Worm (Caenorhabditis elegans) whole organism, L1 larva: ENCODE data around the gene Y49E10.10.

Experiments used
- blmp-1 ChIP-seq: fragments of 150-350 bp; optimal IDR thresholded peaks from 2 replicates; lab custom pipeline; 2014; ENCODE audit warnings: missing biosample characterization, missing genetic modification characterization
- ceh-90 ChIP-seq: sonication (generic microtip); optimal IDR thresholded peaks from 2 replicates; lab custom pipeline; 2016; ENCODE audit warnings: missing genetic modification characterization, missing compliant biosample characterization
- ces-1 ChIP-seq: fragments of 150-350 bp; optimal IDR thresholded peaks from 2 replicates; lab custom pipeline; 2014; ENCODE audit warnings: missing biosample characterization, missing genetic modification reagents, missing genetic modification characterization
- fkh-8 ChIP-seq: sonication (generic microtip); optimal IDR thresholded peaks from 2 replicates; lab custom pipeline; 2016; ENCODE audit warnings: mild to moderate bottlenecking, missing genetic modification characterization, missing compliant biosample characterization
- fos-1 ChIP-seq: fragments of 150-350 bp; optimal IDR thresholded peaks from 2 replicates; lab custom pipeline; 2014; ENCODE audit warnings: missing biosample characterization, missing genetic modification characterization
- nhr-19 ChIP-seq: fragments of 200-800 bp; sonication (Bioruptor generic); conservative IDR thresholded peaks from 2 replicates; pipeline ENCODE4 v1.3.6; 2022; ENCODE audit warnings: missing genetic modification characterization, missing compliant biosample characterization
- nhr-237 ChIP-seq: fragments of 150-350 bp; optimal IDR thresholded peaks from 2 replicates; lab custom pipeline; 2014; ENCODE audit warnings: missing biosample characterization, missing genetic modification characterization
- nhr-76 ChIP-seq: sonication (generic microtip); optimal IDR thresholded peaks from 2 replicates; lab custom pipeline; 2017; ENCODE audit warnings: missing biosample characterization, missing genetic modification characterization
- pax-3 ChIP-seq: fragments of 200-800 bp; sonication (Bioruptor generic); optimal IDR thresholded peaks from 2 replicates; lab custom pipeline; 2018; ENCODE audit warnings: mild to moderate bottlenecking, missing genetic modification characterization, moderate library complexity, missing compliant biosample characterization
- tbx-2 ChIP-seq: sonication (generic microtip); optimal IDR thresholded peaks from 2 replicates; lab custom pipeline; 2016; ENCODE audit warnings: missing genetic modification characterization, missing compliant biosample characterization
- unc-130 ChIP-seq: fragments of 150-350 bp; optimal IDR thresholded peaks from 2 replicates; lab custom pipeline; 2017; ENCODE audit warnings: missing biosample characterization, missing genetic modification characterization, inconsistent platforms

DNA sequence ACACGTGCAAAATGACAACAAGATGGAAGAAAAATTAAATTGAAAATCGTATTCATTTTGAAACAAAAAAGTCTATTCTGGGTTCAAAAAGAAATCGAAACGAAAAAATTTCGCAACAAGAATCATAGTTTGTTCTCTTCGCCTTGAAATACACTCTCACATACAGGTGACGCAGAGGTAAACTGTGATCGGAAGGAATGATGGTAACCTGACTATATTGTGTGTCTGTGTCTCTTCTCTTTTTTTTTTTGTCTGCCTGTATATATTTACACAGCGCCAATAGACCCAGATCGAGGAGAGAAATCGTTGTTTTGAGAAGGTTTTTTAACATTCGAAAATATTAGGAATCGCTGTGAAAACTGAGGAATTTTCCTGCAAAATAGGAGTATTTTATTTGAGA, 28.8 kb downstream of the Y49E10.10 start:
- TF ChIP-seq ces-1 (GFP tag; lab: Kevin White, UChicago), result no peak
- no peak for TF ChIP-seq nhr-76 (tag; lab: Kevin White, UChicago)
- TF ChIP-seq fos-1 (tag; lab: Kevin White, UChicago), result no peak
- TF ChIP-seq ceh-90 (tag; lab: Kevin White, UChicago), result no peak
- no peak for TF ChIP-seq nhr-19 (GFP tag; lab: Robert Waterston, UW)
- no peak for TF ChIP-seq fkh-8 (tag; lab: Kevin White, UChicago)
- TF ChIP-seq blmp-1, result peak; percentile 78
- no peak for TF ChIP-seq nhr-237 (tag; lab: Kevin White, UChicago)
- TF ChIP-seq tbx-2 (tag; lab: Kevin White, UChicago), result no peak
- no peak for TF ChIP-seq unc-130 (tag; lab: Kevin White, UChicago)
- no peak for TF ChIP-seq pax-3 (tag; lab: Kevin White, UChicago)
